Worm (Caenorhabditis elegans) whole organism, late embryonic: Measurements from ENCODE around the gene C12D8.9.
A peak's percentile ranks its signal among the peaks of the same experiment; 100 is the strongest.

Experiments
- F13H6.1 ChIP-seq: sonication (generic microtip); optimal IDR thresholded peaks from 2 replicates; lab custom pipeline; 2016; ENCODE audit warnings: missing genetic modification characterization, missing compliant biosample characterization
- K09A11.1 ChIP-seq: sonication (generic microtip); optimal IDR thresholded peaks from 2 replicates; lab custom pipeline; 2017; ENCODE audit warnings: antibody characterized with exemption, mild to moderate bottlenecking, missing genetic modification characterization, missing compliant biosample characterization; ENCODE audit not compliant: insufficient read depth
- ahr-1 ChIP-seq: sonication (generic microtip); optimal IDR thresholded peaks from 2 replicates; lab custom pipeline; 2016; ENCODE audit warnings: missing genetic modification characterization, missing compliant biosample characterization
- ama-1 ChIP-seq: fragments of 150-350 bp; optimal IDR thresholded peaks from 2 replicates; lab custom pipeline; 2014
- ceh-19 ChIP-seq: fragments of 200-800 bp; sonication (Bioruptor generic); optimal IDR thresholded peaks from 2 replicates; lab custom pipeline; 2018; ENCODE audit warnings: mild to moderate bottlenecking, missing genetic modification characterization, missing compliant biosample characterization
- ceh-31 ChIP-seq: sonication (generic microtip); optimal IDR thresholded peaks from 2 replicates; lab custom pipeline; 2016; ENCODE audit warnings: missing genetic modification characterization, missing compliant biosample characterization
- ceh-34 ChIP-seq: sonication (generic microtip); optimal IDR thresholded peaks from 2 replicates; lab custom pipeline; 2016; ENCODE audit warnings: mild to moderate bottlenecking, missing genetic modification characterization, missing compliant biosample characterization
- ceh-45 ChIP-seq: fragments of 200-800 bp; sonication (Bioruptor generic); IDR thresholded peaks from 2 replicates; pipeline ENCODE4 v1.3.6; 2022; ENCODE audit warnings: missing genetic modification reagents, missing genetic modification characterization, missing compliant biosample characterization
- ceh-48 ChIP-seq: sonication (generic microtip); optimal IDR thresholded peaks from 2 replicates; lab custom pipeline; 2016; ENCODE audit warnings: missing genetic modification characterization, inconsistent platforms, missing compliant biosample characterization
- ceh-6 ChIP-seq: fragments of 200-800 bp; sonication (Bioruptor generic); optimal IDR thresholded peaks from 2 replicates; lab custom pipeline; 2018; ENCODE audit warnings: mild to moderate bottlenecking, missing genetic modification characterization, missing compliant biosample characterization
- ceh-9 ChIP-seq: sonication (generic microtip); optimal IDR thresholded peaks from 2 replicates; lab custom pipeline; 2016; ENCODE audit warnings: mild to moderate bottlenecking, missing genetic modification characterization, inconsistent platforms, missing compliant biosample characterization
- che-1 ChIP-seq: sonication (generic microtip); optimal IDR thresholded peaks from 2 replicates; lab custom pipeline; 2016; ENCODE audit warnings: mild to moderate bottlenecking, missing genetic modification characterization, missing compliant biosample characterization
- dve-1 ChIP-seq: sonication (generic microtip); optimal IDR thresholded peaks from 2 replicates; lab custom pipeline; 2017; ENCODE audit warnings: antibody characterized with exemption, mild to moderate bottlenecking, missing genetic modification characterization, missing compliant biosample characterization
- elt-2 ChIP-seq: sonication (generic microtip); optimal IDR thresholded peaks from 2 replicates; lab custom pipeline; 2016; ENCODE audit warnings: missing genetic modification reagents, missing genetic modification characterization, missing compliant biosample characterization
- ets-4 ChIP-seq: sonication (generic microtip); optimal IDR thresholded peaks from 2 replicates; lab custom pipeline; 2016; ENCODE audit warnings: missing genetic modification characterization, missing compliant biosample characterization
- eyg-1 ChIP-seq: sonication (generic microtip); optimal IDR thresholded peaks from 2 replicates; lab custom pipeline; 2016; ENCODE audit warnings: missing genotype, missing genetic modification characterization, missing compliant biosample characterization
- fax-1 ChIP-seq: sonication (generic microtip); optimal IDR thresholded peaks from 2 replicates; lab custom pipeline; 2016; ENCODE audit warnings: missing genotype, missing genetic modification characterization, missing compliant biosample characterization
- hlh-13 ChIP-seq: fragments of 200-800 bp; sonication (Bioruptor generic); optimal IDR thresholded peaks from 2 replicates; lab custom pipeline; 2018; ENCODE audit warnings: mild to moderate bottlenecking, missing genetic modification characterization, missing compliant biosample characterization
- hlh-30 ChIP-seq: sonication (generic microtip); optimal IDR thresholded peaks from 2 replicates; lab custom pipeline; 2017; ENCODE audit warnings: antibody characterized with exemption, missing genetic modification characterization, missing compliant biosample characterization; ENCODE audit not compliant: insufficient read depth
- lim-6 ChIP-seq: sonication (generic microtip); optimal IDR thresholded peaks from 2 replicates; lab custom pipeline; 2016; ENCODE audit warnings: missing genetic modification characterization, missing compliant biosample characterization
- lin-11 ChIP-seq: fragments of 200-800 bp; sonication (Bioruptor generic); optimal IDR thresholded peaks from 2 replicates; lab custom pipeline; 2018; ENCODE audit warnings: mild to moderate bottlenecking, missing genetic modification characterization, missing compliant biosample characterization
- mec-3 ChIP-seq: sonication (generic microtip); optimal IDR thresholded peaks from 2 replicates; lab custom pipeline; 2016; ENCODE audit warnings: borderline replicate concordance, missing genetic modification characterization, missing compliant biosample characterization
- nfya-1 ChIP-seq: sonication (generic microtip); optimal IDR thresholded peaks from 2 replicates; lab custom pipeline; 2017; ENCODE audit warnings: missing genetic modification characterization, mild to moderate bottlenecking, missing compliant biosample characterization, antibody characterized with exemption, moderate library complexity
- nhr-11 ChIP-seq: fragments of 150-350 bp; optimal IDR thresholded peaks from 2 replicates; lab custom pipeline; 2014; ENCODE audit warnings: missing biosample characterization, missing genetic modification characterization
- nhr-232 ChIP-seq: sonication (generic microtip); optimal IDR thresholded peaks from 2 replicates; lab custom pipeline; 2016; ENCODE audit warnings: missing genetic modification characterization, missing compliant biosample characterization
- npax-4 ChIP-seq: sonication (generic microtip); optimal IDR thresholded peaks from 2 replicates; lab custom pipeline; 2016; ENCODE audit warnings: missing genetic modification characterization, missing compliant biosample characterization
- pag-3 ChIP-seq: sonication (generic microtip); optimal IDR thresholded peaks from 2 replicates; lab custom pipeline; 2016; ENCODE audit warnings: missing compliant biosample characterization, missing genetic modification characterization, borderline replicate concordance
- pqm-1 ChIP-seq: sonication (generic microtip); optimal IDR thresholded peaks from 2 replicates; lab custom pipeline; 2016; ENCODE audit warnings: missing genetic modification characterization, missing compliant biosample characterization
- rnt-1 ChIP-seq: sonication (generic microtip); optimal IDR thresholded peaks from 2 replicates; lab custom pipeline; 2016; ENCODE audit warnings: missing genetic modification characterization, missing compliant biosample characterization
- sdc-2 ChIP-seq: sonication (generic microtip); optimal IDR thresholded peaks from 2 replicates; lab custom pipeline; 2016; ENCODE audit warnings: missing genotype, missing genetic modification characterization, missing compliant biosample characterization
- syd-9 ChIP-seq: sonication (generic microtip); optimal IDR thresholded peaks from 2 replicates; lab custom pipeline; 2016; ENCODE audit warnings: mild to moderate bottlenecking, missing genetic modification characterization, moderate library complexity, missing compliant biosample characterization
- tbx-2 ChIP-seq: sonication (generic microtip); optimal IDR thresholded peaks from 2 replicates; lab custom pipeline; 2016; ENCODE audit warnings: missing genetic modification characterization, missing compliant biosample characterization
- tbx-7 ChIP-seq: sonication (generic microtip); optimal IDR thresholded peaks from 2 replicates; lab custom pipeline; 2016; ENCODE audit warnings: missing genotype, missing genetic modification characterization, missing compliant biosample characterization
- unc-42 ChIP-seq: sonication (generic microtip); optimal IDR thresholded peaks from 2 replicates; lab custom pipeline; 2016; ENCODE audit warnings: missing genotype, missing genetic modification characterization, missing compliant biosample characterization
- ztf-16 ChIP-seq: sonication (generic microtip); optimal IDR thresholded peaks from 2 replicates; lab custom pipeline; 2017; ENCODE audit warnings: missing genetic modification characterization, missing compliant biosample characterization

C12D8.9 gene

ce11 chrV:10246443-10246885, 3.5 kb upstream of the C12D8.9 start:
- no peak for TF ChIP-seq lin-11 (tag; lab: Kevin White, UChicago)
- no peak for TF ChIP-seq ceh-6 (GFP tag; lab: Kevin White, UChicago)
- TF ChIP-seq che-1 (tag; lab: Kevin White, UChicago) = no peak
- TF ChIP-seq hlh-30 (tag; lab: Kevin White, UChicago) = peak; percentile 2
- no peak for TF ChIP-seq nfya-1 (tag; lab: Kevin White, UChicago)
- TF ChIP-seq rnt-1 (tag; lab: Kevin White, UChicago) = no peak
- TF ChIP-seq nhr-11 (tag; lab: Kevin White, UChicago) = no peak
- TF ChIP-seq unc-42 (tag; lab: Kevin White, UChicago) = peak; percentile 17
- TF ChIP-seq syd-9 (tag; lab: Kevin White, UChicago) = no peak
- TF ChIP-seq fax-1 (tag; lab: Kevin White, UChicago) = no peak

DNA sequence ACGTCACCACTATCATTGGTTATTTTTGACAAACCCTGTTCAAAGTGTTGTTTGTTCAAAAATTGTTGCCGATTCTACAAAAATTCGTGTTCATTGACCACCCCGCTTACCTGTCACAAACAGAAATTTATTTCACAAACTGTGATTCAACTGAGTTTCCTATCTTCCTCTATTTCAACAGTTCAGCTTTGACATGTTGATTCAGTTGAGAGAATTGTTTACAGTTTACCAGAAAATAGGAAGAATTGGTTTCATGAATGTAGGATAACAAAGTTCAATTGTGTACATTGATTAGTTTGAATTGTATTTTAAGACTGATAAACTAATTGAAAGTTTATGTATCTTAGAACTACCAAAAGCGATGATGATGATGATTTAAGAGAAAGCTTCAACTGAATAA, 2.6 kb upstream of the C12D8.9 start:
- TF ChIP-seq ceh-31 = no peak
- TF ChIP-seq lim-6 = no peak
- TF ChIP-seq ahr-1 = no peak
- TF ChIP-seq K09A11.1 = no peak
- TF ChIP-seq F13H6.1 (tag; lab: Kevin White, UChicago) = no peak
- TF ChIP-seq hlh-13 = no peak
- TF ChIP-seq ztf-16 (tag; lab: Kevin White, UChicago) = no peak
- TF ChIP-seq pag-3 = no peak
- TF ChIP-seq ceh-19 (GFP tag; lab: Kevin White, UChicago) = no peak
- TF ChIP-seq tbx-2 (tag; lab: Kevin White, UChicago) = no peak
- TF ChIP-seq pqm-1 (tag; lab: Kevin White, UChicago) = no peak
- TF ChIP-seq lin-11 (tag; lab: Kevin White, UChicago) = no peak
- TF ChIP-seq ceh-48 = no peak
- TF ChIP-seq dve-1 (tag; lab: Kevin White, UChicago) = no peak
- TF ChIP-seq tbx-7 (tag; lab: Kevin White, UChicago) = no peak
- no peak for TF ChIP-seq nhr-232 (tag; lab: Kevin White, UChicago)
- no peak for TF ChIP-seq ama-1 (lab: Kevin White, UChicago)
- TF ChIP-seq ceh-45 (GFP tag; lab: Robert Waterston, UW) = no peak
- no peak for TF ChIP-seq sdc-2 (tag; lab: Kevin White, UChicago)
- no peak for TF ChIP-seq ets-4 (tag; lab: Kevin White, UChicago)

DNA sequence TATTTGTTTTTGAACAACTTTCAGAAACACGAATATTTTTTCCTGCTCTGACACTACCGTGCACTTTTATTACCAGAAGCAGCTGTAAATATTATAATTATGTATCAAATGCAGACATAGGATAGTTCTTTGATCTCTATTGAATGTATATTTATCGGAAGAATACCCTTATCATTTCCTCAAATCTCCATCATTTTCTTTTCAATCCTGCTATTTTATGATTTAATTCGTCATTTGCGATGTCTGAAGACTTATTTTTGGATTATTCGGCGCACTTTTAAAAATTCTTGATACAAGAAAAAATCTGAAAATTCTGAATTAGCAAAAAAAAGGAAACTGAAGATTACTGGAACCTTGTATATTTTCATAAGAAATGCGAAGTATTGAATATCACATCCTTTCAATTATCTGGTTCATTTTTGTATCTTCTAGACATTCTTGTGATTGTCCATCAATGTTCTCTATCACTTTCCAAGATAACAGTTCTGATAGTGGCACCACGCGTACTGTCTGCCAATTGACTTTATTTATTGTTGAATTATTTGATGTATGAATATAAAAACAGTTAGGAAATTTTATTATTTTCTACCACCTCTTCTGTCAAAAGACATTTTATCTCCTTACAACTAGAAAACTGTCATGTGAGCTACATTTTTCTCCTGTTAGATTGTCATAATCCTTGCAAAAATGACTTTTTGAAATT, 1.2 kb upstream of the C12D8.9 start:
- no peak for TF ChIP-seq ceh-9 (tag; lab: Kevin White, UChicago)
- no peak for TF ChIP-seq mec-3 (tag; lab: Kevin White, UChicago)
- peak; percentile 76 for TF ChIP-seq elt-2 (tag; lab: Kevin White, UChicago)

- TF ChIP-seq ceh-34 (tag; lab: Kevin White, UChicago) (no peak), ets-4 (tag; lab: Kevin White, UChicago) (no peak), hlh-30 (tag; lab: Kevin White, UChicago) (no peak), npax-4 (no peak), rnt-1 (tag; lab: Kevin White, UChicago) (no peak), eyg-1 (tag; lab: Kevin White, UChicago) (no peak)
Measured at ce11 chrV:10241121-10241803, 1.7 kb downstream of the C12D8.9 start, which contains the start of the genes C12D8.21 and col-148. Gene C12D8.21 (minus strand): TSS chrV:10241188. Gene col-148 (plus strand): TSS chrV:10241753.
